Worm (Caenorhabditis elegans) whole organism, early embryonic: ENCODE results near the gene dhs-14.

Experiments
- B0310.2 ChIP-seq: sonication (generic microtip); optimal IDR thresholded peaks from 2 replicates; lab custom pipeline; 2016; ENCODE audit warnings: mild to moderate bottlenecking, missing genetic modification characterization, missing compliant biosample characterization
- F13C5.2 ChIP-seq: sonication (generic microtip); optimal IDR thresholded peaks from 2 replicates; lab custom pipeline; 2017; ENCODE audit warnings: mild to moderate bottlenecking, missing genetic modification characterization, inconsistent platforms, missing compliant biosample characterization
- aly-1 ChIP-seq: sonication (generic microtip); optimal IDR thresholded peaks from 2 replicates; lab custom pipeline; 2016; ENCODE audit warnings: missing genetic modification characterization, missing compliant biosample characterization
- ama-1 ChIP-seq: fragments of 150-350 bp; optimal IDR thresholded peaks from 2 replicates; lab custom pipeline; 2014
- ceh-13 ChIP-seq: fragments of 200-800 bp; sonication (Bioruptor generic); optimal IDR thresholded peaks from 2 replicates; lab custom pipeline; 2018; ENCODE audit warnings: mild to moderate bottlenecking, missing genetic modification characterization, missing compliant biosample characterization
- ceh-36 ChIP-seq: sonication (generic microtip); optimal IDR thresholded peaks from 2 replicates; lab custom pipeline; 2016; ENCODE audit warnings: missing genetic modification characterization, inconsistent platforms, missing compliant biosample characterization
- ets-7 ChIP-seq: sonication (generic microtip); optimal IDR thresholded peaks from 2 replicates; lab custom pipeline; 2016; ENCODE audit warnings: missing genotype, missing genetic modification characterization, missing compliant biosample characterization
- flt-1 ChIP-seq: fragments of 200-800 bp; sonication (Bioruptor generic); IDR thresholded peaks from 2 replicates; pipeline ENCODE4 v1.3.6; 2022; ENCODE audit warnings: missing genetic modification characterization, missing compliant biosample characterization
- hmbx-1 ChIP-seq: sonication (generic microtip); optimal IDR thresholded peaks from 2 replicates; lab custom pipeline; 2016; ENCODE audit warnings: mild to moderate bottlenecking, missing genetic modification characterization, missing compliant biosample characterization
- hmg-4 ChIP-seq: fragments of 200-800 bp; sonication (Bioruptor generic); optimal IDR thresholded peaks from 2 replicates; lab custom pipeline; 2018; ENCODE audit warnings: mild to moderate bottlenecking, missing genetic modification characterization, missing compliant biosample characterization
- hnd-1 ChIP-seq: sonication (generic microtip); optimal IDR thresholded peaks from 2 replicates; lab custom pipeline; 2016; ENCODE audit warnings: missing genetic modification characterization, missing compliant biosample characterization
- pes-1 ChIP-seq: fragments of 200-800 bp; sonication (Bioruptor generic); IDR thresholded peaks from 2 replicates; pipeline ENCODE4 v1.3.6; 2022; ENCODE audit warnings: missing genetic modification reagents, missing genetic modification characterization, missing compliant biosample characterization
- scrt-1 ChIP-seq: fragments of 200-800 bp; sonication (Bioruptor generic); IDR thresholded peaks from 2 replicates; pipeline ENCODE4 v1.3.6; 2022; ENCODE audit warnings: missing genetic modification characterization, missing compliant biosample characterization
- sea-1 ChIP-seq: fragments of 200-800 bp; sonication (Bioruptor generic); conservative IDR thresholded peaks from 2 replicates; pipeline ENCODE4 v1.3.6; 2022; ENCODE audit warnings: missing genetic modification characterization, missing compliant biosample characterization
- tbx-11 ChIP-seq: fragments of 200-800 bp; sonication (Bioruptor generic); IDR thresholded peaks from 2 replicates; pipeline ENCODE4 v1.3.6; 2022; ENCODE audit warnings: missing genetic modification characterization, missing compliant biosample characterization
- tbx-37 ChIP-seq: fragments of 200-800 bp; sonication (Bioruptor generic); conservative IDR thresholded peaks from 2 replicates; pipeline ENCODE4 v1.3.6; 2022; ENCODE audit warnings: missing genetic modification reagents, missing genetic modification characterization, missing compliant biosample characterization
- tra-4 ChIP-seq: sonication (generic microtip); optimal IDR thresholded peaks from 2 replicates; lab custom pipeline; 2017; ENCODE audit warnings: missing genetic modification characterization, missing compliant biosample characterization

dhs-14 gene

DNA sequence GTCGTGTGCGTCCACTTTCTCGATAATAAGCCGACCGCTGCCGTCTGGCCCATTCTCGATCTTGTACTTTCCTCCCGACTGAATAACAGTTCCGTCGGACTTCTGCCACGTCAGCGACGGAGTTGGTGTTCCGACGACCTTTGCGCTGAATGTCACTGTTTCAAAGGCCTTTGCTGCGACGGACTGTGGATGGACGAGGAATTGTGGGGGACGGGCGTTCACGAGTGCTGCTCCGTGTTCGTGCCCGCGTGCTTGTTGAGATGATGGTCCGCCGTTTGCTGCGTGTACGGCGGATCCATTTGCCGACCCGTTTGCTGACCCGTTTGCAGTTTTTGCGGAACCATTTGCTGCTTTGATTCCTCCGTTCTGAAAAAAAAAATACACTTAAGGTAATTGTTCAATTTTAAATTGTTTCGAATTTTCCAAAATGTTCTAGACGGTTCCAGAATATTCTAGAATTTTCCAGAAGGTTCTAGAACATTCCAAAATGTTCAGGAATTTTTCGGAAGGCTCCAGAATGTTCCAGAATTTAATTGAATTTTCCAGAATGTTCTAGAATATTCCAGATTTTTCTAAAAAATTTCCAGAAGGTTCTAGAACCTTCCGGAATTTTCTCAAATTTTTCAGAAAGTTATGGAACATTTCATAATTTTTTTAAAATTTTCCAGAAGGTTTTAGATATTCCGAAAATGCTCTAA lies 34.3 kb upstream of the dhs-14 start:
- TF ChIP-seq B0310.2, result no peak
- TF ChIP-seq ceh-36 (tag; lab: Kevin White, UChicago), result no peak
- TF ChIP-seq tra-4 (tag; lab: Kevin White, UChicago), result no peak
- no peak for TF ChIP-seq sea-1
- no peak for TF ChIP-seq aly-1 (tag; lab: Kevin White, UChicago)
- no peak for TF ChIP-seq ets-7
- no peak for TF ChIP-seq tbx-37 (GFP tag; lab: Robert Waterston, UW)
- no peak for TF ChIP-seq hmbx-1 (tag; lab: Kevin White, UChicago)
- no peak for TF ChIP-seq scrt-1 (GFP tag; lab: Robert Waterston, UW)
- TF ChIP-seq hnd-1, result no peak
- TF ChIP-seq pes-1 (GFP tag; lab: Robert Waterston, UW), result no peak
- no peak for TF ChIP-seq F13C5.2 (tag; lab: Kevin White, UChicago)

- TF ChIP-seq tbx-37 (GFP tag; lab: Robert Waterston, UW) (no peak), hmg-4 (GFP tag; lab: Kevin White, UChicago) (no peak), scrt-1 (GFP tag; lab: Robert Waterston, UW) (no peak), sea-1 (no peak)
These were observed 31.0 kb upstream of the dhs-14 start, which contains the start of gene F54E2.2 for ce11 chrV:2795998-2796397. TSS of gene F54E2.2 (plus strand) at chrV:2796298.

DNA sequence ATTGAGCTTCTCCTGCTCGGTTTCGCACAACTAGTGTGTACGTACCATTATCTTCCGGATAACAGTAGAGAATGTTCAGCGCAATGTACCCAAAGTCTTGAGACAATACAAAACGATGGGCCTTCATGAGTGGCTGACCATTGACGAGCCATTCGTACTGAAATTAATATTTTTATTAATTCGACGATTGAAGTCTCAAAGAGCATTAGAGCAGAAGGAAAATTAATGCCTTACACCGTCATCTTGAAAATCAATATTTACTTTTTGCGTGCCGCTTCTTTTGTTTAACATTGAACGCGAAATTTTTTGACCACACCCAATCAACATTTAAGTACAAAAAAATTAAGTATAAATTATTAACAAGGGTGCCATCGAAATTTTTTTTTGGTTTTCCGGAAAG lies 28.0 kb upstream of the dhs-14 start:
- no peak for TF ChIP-seq flt-1
- no peak for TF ChIP-seq hmbx-1 (tag; lab: Kevin White, UChicago)
- TF ChIP-seq aly-1 (tag; lab: Kevin White, UChicago), result no peak
- no peak for TF ChIP-seq ceh-36 (tag; lab: Kevin White, UChicago)
- TF ChIP-seq scrt-1 (GFP tag; lab: Robert Waterston, UW), result no peak
- no peak for TF ChIP-seq hmg-4 (GFP tag; lab: Kevin White, UChicago)
- no peak for TF ChIP-seq sea-1

- TF ChIP-seq tbx-11 (GFP tag; lab: Robert Waterston, UW), result no peak
- TF ChIP-seq pes-1 (GFP tag; lab: Robert Waterston, UW), result no peak
- no peak for TF ChIP-seq flt-1
- TF ChIP-seq ets-7, result no peak
- TF ChIP-seq hmbx-1 (tag; lab: Kevin White, UChicago), result no peak
- no peak for TF ChIP-seq F13C5.2 (tag; lab: Kevin White, UChicago)
- TF ChIP-seq ama-1, result no peak
- TF ChIP-seq hnd-1, result no peak
- no peak for TF ChIP-seq sea-1
- TF ChIP-seq tra-4 (tag; lab: Kevin White, UChicago), result no peak
- TF ChIP-seq scrt-1 (GFP tag; lab: Robert Waterston, UW), result no peak
- no peak for TF ChIP-seq aly-1 (tag; lab: Kevin White, UChicago)
- TF ChIP-seq hmg-4 (GFP tag; lab: Kevin White, UChicago), result no peak
These were observed 15.8 kb upstream of the dhs-14 start, which contains the start of gene R05D8.11 for ce11 chrV:2780786-2781185. TSS of gene R05D8.11 (minus strand) at chrV:2780886.

DNA sequence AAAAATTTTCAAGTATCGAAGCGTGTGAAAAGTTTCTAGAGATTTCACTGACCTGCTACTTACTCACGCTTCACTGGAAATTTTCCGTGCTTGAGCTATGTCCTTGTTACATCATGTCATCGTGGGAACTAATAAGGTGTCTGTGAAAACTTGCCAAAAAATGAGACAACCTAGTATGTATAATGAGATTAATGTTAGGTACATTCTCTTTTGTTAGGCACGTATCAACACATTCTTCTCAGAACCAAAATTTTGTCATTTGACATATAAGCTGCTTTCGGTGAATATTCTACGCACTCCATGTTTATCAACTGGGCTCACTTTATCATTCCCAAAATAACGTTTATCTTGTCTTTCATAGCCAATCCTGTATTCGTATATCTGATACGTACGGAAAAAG lies 9.0 kb upstream of the dhs-14 start, which contains the start of gene srj-18:
Gene srj-18, plus strand, starts transcription at position 301 of the 400 bp plus-strand sequence.
- TF ChIP-seq ama-1 (no peak), flt-1 (no peak), sea-1 (no peak), ceh-13 (GFP tag; lab: Kevin White, UChicago) (no peak), scrt-1 (GFP tag; lab: Robert Waterston, UW) (no peak), tbx-11 (GFP tag; lab: Robert Waterston, UW) (no peak), ets-7 (no peak), tra-4 (tag; lab: Kevin White, UChicago) (no peak), B0310.2 (no peak), hmg-4 (GFP tag; lab: Kevin White, UChicago) (no peak), F13C5.2 (tag; lab: Kevin White, UChicago) (no peak), tbx-37 (GFP tag; lab: Robert Waterston, UW) (no peak)

ce11 chrV:2771560-2771959 lies 6.6 kb upstream of the dhs-14 start, which contains the start of gene srh-56:
TSS of gene srh-56 (plus strand) at chrV:2771860.
- TF ChIP-seq hnd-1 (no peak), ama-1 (no peak), pes-1 (GFP tag; lab: Robert Waterston, UW) (no peak), tbx-11 (GFP tag; lab: Robert Waterston, UW) (no peak), tbx-37 (GFP tag; lab: Robert Waterston, UW) (no peak), F13C5.2 (tag; lab: Kevin White, UChicago) (no peak), ceh-36 (tag; lab: Kevin White, UChicago) (no peak), B0310.2 (no peak), ceh-13 (GFP tag; lab: Kevin White, UChicago) (no peak), hmg-4 (GFP tag; lab: Kevin White, UChicago) (no peak), scrt-1 (GFP tag; lab: Robert Waterston, UW) (no peak), tra-4 (tag; lab: Kevin White, UChicago) (no peak), sea-1 (no peak), ets-7 (no peak), hmbx-1 (tag; lab: Kevin White, UChicago) (no peak), flt-1 (no peak), aly-1 (tag; lab: Kevin White, UChicago) (no peak)

- TF ChIP-seq tbx-37 (GFP tag; lab: Robert Waterston, UW) (no peak), ets-7 (no peak), hmg-4 (GFP tag; lab: Kevin White, UChicago) (no peak)
These were observed 4.8 kb upstream of the dhs-14 start, which contains the start of gene dhs-15 for ce11 chrV:2769754-2770153. TSS of gene dhs-15 (minus strand) at chrV:2769854.

- TF ChIP-seq hnd-1 (no peak), sea-1 (no peak), tbx-37 (GFP tag; lab: Robert Waterston, UW) (no peak), pes-1 (GFP tag; lab: Robert Waterston, UW) (no peak), scrt-1 (GFP tag; lab: Robert Waterston, UW) (no peak), ceh-13 (GFP tag; lab: Kevin White, UChicago) (no peak), hmg-4 (GFP tag; lab: Kevin White, UChicago) (no peak), ama-1 (no peak), B0310.2 (no peak), flt-1 (no peak), aly-1 (tag; lab: Kevin White, UChicago) (no peak), ceh-36 (tag; lab: Kevin White, UChicago) (no peak), ets-7 (no peak), hmbx-1 (tag; lab: Kevin White, UChicago) (no peak), F13C5.2 (tag; lab: Kevin White, UChicago) (no peak), tbx-11 (GFP tag; lab: Robert Waterston, UW) (no peak), tra-4 (tag; lab: Kevin White, UChicago) (no peak)
These were observed 2.5 kb upstream of the dhs-14 start, which contains the start of gene R05D8.9 for ce11 chrV:2767465-2767864. TSS of gene R05D8.9 (minus strand) at chrV:2767565.
